Worm (Caenorhabditis elegans): ENCODE results near the gene K02A6.2.
A peak's percentile ranks its signal among the peaks of the same experiment; 100 is the strongest.

K02A6.2 gene

ce11 chrX:8231858-8232257, 7.0 kb upstream of the K02A6.2 start, which contains the start of gene K02A6.3 (continued):
- no peak for TF ChIP-seq aly-2 (tag; optimal IDR thresholded peaks at IDR 0.05)
- peak; percentile 51 for TF ChIP-seq mab-9 (GFP tag; IDR thresholded peaks at IDR 0.05)

ce11 chrX:8230579-8230978, 5.8 kb upstream of the K02A6.2 start:
- no peak for TF ChIP-seq isw-1 (GFP tag; IDR thresholded peaks at IDR 0.05)
- no peak for TF ChIP-seq mep-1 (tag; optimal IDR thresholded peaks at IDR 0.05)
- TF ChIP-seq aha-1 (tag; optimal IDR thresholded peaks at IDR 0.05): no peak
- no peak for TF ChIP-seq C16A3.4 (tag; optimal IDR thresholded peaks at IDR 0.05)
- no peak for TF ChIP-seq nhr-11 (tag; optimal IDR thresholded peaks at IDR 0.05)
- TF ChIP-seq hlh-4 (tag; optimal IDR thresholded peaks at IDR 0.05): no peak
- TF ChIP-seq egl-27 (tag; optimal IDR thresholded peaks at IDR 0.05): no peak
- no peak for TF ChIP-seq grh-1 (GFP tag; IDR thresholded peaks at IDR 0.05)
- TF ChIP-seq unc-98 (GFP tag; IDR thresholded peaks at IDR 0.05): no peak
- no peak for TF ChIP-seq lsy-2 (tag; optimal IDR thresholded peaks at IDR 0.05)
- no peak for TF ChIP-seq mdl-1 (tag; optimal IDR thresholded peaks at IDR 0.05)
- no peak for TF ChIP-seq unc-62 (GFP tag; optimal IDR thresholded peaks at IDR 0.05)
- TF ChIP-seq lir-3 (tag; optimal IDR thresholded peaks at IDR 0.05; ENCODE audit: poor library complexity): no peak
- TF ChIP-seq fkh-10 (GFP tag; optimal IDR thresholded peaks at IDR 0.05): no peak
- TF ChIP-seq zip-4 (GFP tag; optimal IDR thresholded peaks at IDR 0.05): no peak
- TF ChIP-seq nhr-85 (tag): no peak
- TF ChIP-seq elt-2 (tag; optimal IDR thresholded peaks at IDR 0.05): no peak
- TF ChIP-seq mef-2 (tag; optimal IDR thresholded peaks at IDR 0.05): no peak
- no peak for TF ChIP-seq egl-13 (tag; optimal IDR thresholded peaks at IDR 0.05)
- no peak for TF ChIP-seq pag-3 (tag; optimal IDR thresholded peaks at IDR 0.05; ENCODE audit: borderline replicate concordance, insufficient read depth)

ce11 chrX:8229221-8229620, 4.4 kb upstream of the K02A6.2 start:
- TF ChIP-seq sptf-1 (tag; optimal IDR thresholded peaks at IDR 0.05): no peak

- TF ChIP-seq ceh-90 (tag; optimal IDR thresholded peaks at IDR 0.05) (no peak), ama-1 (optimal IDR thresholded peaks at IDR 0.05) (no peak), nhr-28 (tag; optimal IDR thresholded peaks at IDR 0.05) (no peak), fkh-10 (GFP tag; optimal IDR thresholded peaks at IDR 0.05) (no peak), sup-37 (GFP tag; optimal IDR thresholded peaks at IDR 0.05) (no peak), unc-130 (tag; optimal IDR thresholded peaks at IDR 0.05) (no peak), ceh-8 (GFP tag; optimal IDR thresholded peaks at IDR 0.05) (no peak), lin-39 (tag; optimal IDR thresholded peaks at IDR 0.05) (no peak), nhr-11 (tag; optimal IDR thresholded peaks at IDR 0.05) (no peak), nhr-47 (tag; optimal IDR thresholded peaks at IDR 0.05) (no peak), snpc-4 (tag; optimal IDR thresholded peaks at IDR 0.05) (no peak), mef-2 (tag; optimal IDR thresholded peaks at IDR 0.05) (no peak), egl-27 (tag; optimal IDR thresholded peaks at IDR 0.05) (no peak), snu-23 (GFP tag; optimal IDR thresholded peaks at IDR 0.05) (no peak)
Measured at ce11 chrX:8219428-8219827, 5.4 kb downstream of the K02A6.2 start, which contains the start of gene K02A6.1. TSS of gene K02A6.1 (plus strand) at chrX:8219728.

- TF ChIP-seq blmp-1 (tag; optimal IDR thresholded peaks at IDR 0.05): no peak
- no peak for TF ChIP-seq lin-39 (tag; optimal IDR thresholded peaks at IDR 0.05)
- no peak for TF ChIP-seq elt-2 (tag; optimal IDR thresholded peaks at IDR 0.05)
- no peak for TF ChIP-seq hpl-2 (GFP tag; optimal IDR thresholded peaks at IDR 0.05)
- no peak for TF ChIP-seq nhr-11 (tag; optimal IDR thresholded peaks at IDR 0.05)
- no peak for TF ChIP-seq dpl-1 (GFP tag; optimal IDR thresholded peaks at IDR 0.05)
Measured at ce11 chrX:8218653-8219052, 6.2 kb downstream of the K02A6.2 start, which contains the start of gene K02A6.4. TSS of gene K02A6.4 (minus strand) at chrX:8218753.

Measured in whole organism, L1 larva.